Worm (Caenorhabditis elegans): ENCODE measurements around the gene ZK856.11.

ZK856.11 gene

ce11 chrV:10238665-10239064, 33.9 kb upstream of the ZK856.11 start, which contains the start of gene fubl-1 (continued):
- no peak for TF ChIP-seq Y5F2A.4 (GFP tag; optimal IDR thresholded peaks at IDR 0.05)
- no peak for TF ChIP-seq D1046.2 (GFP tag; IDR thresholded peaks at IDR 0.05)
- TF ChIP-seq daf-16 (GFP tag; optimal IDR thresholded peaks at IDR 0.05) = no peak
- TF ChIP-seq daf-16 (tag; optimal IDR thresholded peaks at IDR 0.05) = no peak

- no peak for TF ChIP-seq lsy-2 (tag; optimal IDR thresholded peaks at IDR 0.05)
- TF ChIP-seq dmd-9 (GFP tag; IDR thresholded peaks at IDR 0.05) = no peak
- TF ChIP-seq egl-43 (GFP tag; IDR thresholded peaks at IDR 0.05) = no peak
- no peak for TF ChIP-seq R02D3.7 (tag; optimal IDR thresholded peaks at IDR 0.05)
- TF ChIP-seq daf-19 (GFP tag; conservative IDR thresholded peaks at IDR 0.05) = peak; percentile 32; the same call in 1 of the 2 replicates
- peak; percentile 3 for TF ChIP-seq mes-2 (tag; optimal IDR thresholded peaks at IDR 0.05; ENCODE audit: poor library complexity, severe bottlenecking)
- no peak for TF ChIP-seq nhr-102 (tag; optimal IDR thresholded peaks at IDR 0.05)
- no peak for TF ChIP-seq aly-2 (tag; optimal IDR thresholded peaks at IDR 0.05)
- no peak for TF ChIP-seq nhr-42 (GFP tag; IDR thresholded peaks at IDR 0.05)
- TF ChIP-seq sdz-12 (GFP tag; optimal IDR thresholded peaks at IDR 0.05) = peak; percentile 55
- no peak for TF ChIP-seq lin-15B (tag; optimal IDR thresholded peaks at IDR 0.05)
- peak; percentile 50; the same call in 1 of the 2 replicates for TF ChIP-seq pha-4 (GFP tag; IDR thresholded peaks at IDR 0.05)
- no peak for TF ChIP-seq pha-4 (tag; optimal IDR thresholded peaks at IDR 0.05)
- TF ChIP-seq snpc-1.2 (GFP tag; IDR thresholded peaks at IDR 0.05) = no peak
- TF ChIP-seq F37D6.2 (tag; optimal IDR thresholded peaks at IDR 0.05) = no peak
- TF ChIP-seq skn-1 (tag; optimal IDR thresholded peaks at IDR 0.05) = no peak
- no peak for TF ChIP-seq cey-2 (tag; optimal IDR thresholded peaks at IDR 0.05; ENCODE audit: borderline replicate concordance, insufficient read depth)
- 0 out of 2 replicates have a peak, but pooled peaks have one; percentile 49 for TF ChIP-seq ctbp-1 (GFP tag; IDR thresholded peaks at IDR 0.05)
- TF ChIP-seq tra-1 (GFP tag; IDR thresholded peaks at IDR 0.05) = no peak
- no peak for TF ChIP-seq fos-1 (tag; optimal IDR thresholded peaks at IDR 0.05)
- no peak for TF ChIP-seq nhr-77 (tag; optimal IDR thresholded peaks at IDR 0.05)
- no peak for TF ChIP-seq Y105C5A.15 (GFP tag; IDR thresholded peaks at IDR 0.05)
- TF ChIP-seq mdt-29 (GFP tag; IDR thresholded peaks at IDR 0.05) = peak; percentile 33; the same call in 1 of the 2 replicates
- no peak for TF ChIP-seq lin-13 (GFP tag; optimal IDR thresholded peaks at IDR 0.05)
- no peak for TF ChIP-seq daf-16 (GFP tag; optimal IDR thresholded peaks at IDR 0.05)
- TF ChIP-seq daf-16 (tag; optimal IDR thresholded peaks at IDR 0.05) = no peak
- no peak for TF ChIP-seq zfp-3 (GFP tag; conservative IDR thresholded peaks at IDR 0.05)
- no peak for TF ChIP-seq ceh-62 (tag; optimal IDR thresholded peaks at IDR 0.05)
- TF ChIP-seq T20F7.1 (GFP tag; optimal IDR thresholded peaks at IDR 0.05) = no peak
- no peak for TF ChIP-seq madf-9 (GFP tag; conservative IDR thresholded peaks at IDR 0.05)
- peak; percentile 87 for TF ChIP-seq ama-1 (optimal IDR thresholded peaks at IDR 0.05)
- no peak for TF ChIP-seq nhr-6 (tag; optimal IDR thresholded peaks at IDR 0.05)
- TF ChIP-seq ztf-7 (tag; optimal IDR thresholded peaks at IDR 0.05) = no peak
- TF ChIP-seq zip-11 (GFP tag; IDR thresholded peaks at IDR 0.05) = no peak
- no peak for TF ChIP-seq mxl-2 (GFP tag; conservative IDR thresholded peaks at IDR 0.05)
- 0 out of 2 replicates have a peak, but pooled peaks have one; percentile 79 for TF ChIP-seq Y75B8A.6 (GFP tag; IDR thresholded peaks at IDR 0.05)
- TF ChIP-seq hmg-1.1 (GFP tag; IDR thresholded peaks at IDR 0.05) = no peak
- no peak for TF ChIP-seq ces-1 (GFP tag; optimal IDR thresholded peaks at IDR 0.05)
- no peak for TF ChIP-seq nhr-28 (tag; optimal IDR thresholded peaks at IDR 0.05)
- TF ChIP-seq zip-2 (tag; optimal IDR thresholded peaks at IDR 0.05) = no peak
- no peak for TF ChIP-seq snpc-4 (tag; optimal IDR thresholded peaks at IDR 0.05)
- no peak for TF ChIP-seq nhr-11 (tag; optimal IDR thresholded peaks at IDR 0.05)
- TF ChIP-seq Y48G9A.11 (GFP tag; IDR thresholded peaks at IDR 0.05) = 0 out of 2 replicates have a peak, but pooled peaks have one; percentile 23
- no peak for TF ChIP-seq zag-1 (tag; optimal IDR thresholded peaks at IDR 0.05)
- no peak for TF ChIP-seq dve-1 (tag; optimal IDR thresholded peaks at IDR 0.05; ENCODE audit: insufficient read depth)
- TF ChIP-seq duxl-1 (tag; optimal IDR thresholded peaks at IDR 0.05; ENCODE audit: poor library complexity) = no peak
- TF ChIP-seq unc-130 (GFP tag; optimal IDR thresholded peaks at IDR 0.05) = peak; percentile 42
- no peak; the same call in 1 of the 2 replicates for TF ChIP-seq lin-1 (GFP tag; IDR thresholded peaks at IDR 0.05)
Observed at ce11 chrV:10237959-10238444, 33.3 kb upstream of the ZK856.11 start.

All from whole organism, L4 larva.